Worm (Caenorhabditis elegans): ENCODE results near the gene nhr-99.

ce11 chrV:484285-484890 lies 9.8 kb downstream of the nhr-99 start, which contains the start of gene nhr-212:
- no peak for TF ChIP-seq aly-2 (tag; optimal IDR thresholded peaks at IDR 0.05)
- TF ChIP-seq lin-39 (tag; optimal IDR thresholded peaks at IDR 0.05), result no peak
- TF ChIP-seq elt-3 (tag; optimal IDR thresholded peaks at IDR 0.05), result no peak
- TF ChIP-seq mdl-1 (tag; optimal IDR thresholded peaks at IDR 0.05), result no peak
- no peak for TF ChIP-seq C34F6.9 (tag; optimal IDR thresholded peaks at IDR 0.05)
- no peak for TF ChIP-seq ama-1 (optimal IDR thresholded peaks at IDR 0.05)
- TF ChIP-seq ztf-4 (tag; optimal IDR thresholded peaks at IDR 0.05), result no peak
- no peak for TF ChIP-seq lsy-2 (tag; optimal IDR thresholded peaks at IDR 0.05)
- no peak for TF ChIP-seq egl-27 (tag; optimal IDR thresholded peaks at IDR 0.05)
- TF ChIP-seq lin-13 (GFP tag; optimal IDR thresholded peaks at IDR 0.05), result no peak
- no peak for TF ChIP-seq ZK546.5 (tag; optimal IDR thresholded peaks at IDR 0.05)
- no peak for TF ChIP-seq unc-62 (GFP tag; optimal IDR thresholded peaks at IDR 0.05)

All from whole organism, L2 larva.